Fruit fly (Drosophila melanogaster): ENCODE measurements around the gene CG13284.
A peak's percentile ranks its signal among the peaks of the same experiment; 100 is the strongest.

Gene CG13284

dm6 chr2L:16882871-16883849 lies 34.6 kb upstream of the CG13284 start (continued):
- TF ChIP-seq eg (GFP tag; IDR thresholded peaks at IDR 0.05): no peak
- TF ChIP-seq CG10631 (GFP tag; optimal IDR thresholded peaks at IDR 0.05): no peak
- no peak for TF ChIP-seq topi (GFP tag; optimal IDR thresholded peaks at IDR 0.05)
- TF ChIP-seq esn (GFP tag; optimal IDR thresholded peaks at IDR 0.05): no peak
- TF ChIP-seq CG11762 (GFP tag; optimal IDR thresholded peaks at IDR 0.05; ENCODE audit: insufficient read depth): no peak
- TF ChIP-seq Gug (GFP tag; IDR thresholded peaks at IDR 0.05): no peak

- TF ChIP-seq fd59A (GFP tag; optimal IDR thresholded peaks at IDR 0.05): no peak
- peak; percentile 63 for TF ChIP-seq svp (GFP tag)
These were observed 33.9 kb upstream of the CG13284 start for dm6 chr2L:16882372-16882771.

- TF ChIP-seq CG6276 (GFP tag; optimal IDR thresholded peaks at IDR 0.05) (no peak), Hr4 (GFP tag; optimal IDR thresholded peaks at IDR 0.05) (no peak), CG6792 (GFP tag; optimal IDR thresholded peaks at IDR 0.05) (no peak), Hr39 (GFP tag; optimal IDR thresholded peaks at IDR 0.05) (no peak), CG11902 (GFP tag; optimal IDR thresholded peaks at IDR 0.05) (no peak), Sox102F (GFP tag; optimal IDR thresholded peaks at IDR 0.05) (no peak), CG1621 (tag; optimal IDR thresholded peaks at IDR 0.05) (peak; percentile 30), Smox (GFP tag; optimal IDR thresholded peaks at IDR 0.05) (no peak), Sox15 (GFP tag; optimal IDR thresholded peaks at IDR 0.05) (no peak), CG34406 (GFP tag; optimal IDR thresholded peaks at IDR 0.05) (no peak), pdm3 (GFP tag; optimal IDR thresholded peaks at IDR 0.05) (no peak), dsx (GFP tag; optimal IDR thresholded peaks at IDR 0.05; ENCODE audit: poor library complexity, severe bottlenecking) (peak; percentile 18), CG10631 (GFP tag; optimal IDR thresholded peaks at IDR 0.05) (no peak), CG11762 (GFP tag; optimal IDR thresholded peaks at IDR 0.05; ENCODE audit: insufficient read depth) (no peak), Eip78C (GFP tag) (peak; percentile 78), ss (GFP tag; optimal IDR thresholded peaks at IDR 0.05) (peak in 1 of 2 experiments; percentile 22), CG6163 (GFP tag; IDR thresholded peaks at IDR 0.05) (peak; percentile 59), esn (GFP tag; optimal IDR thresholded peaks at IDR 0.05) (peak; percentile 29), Lpt (GFP tag; optimal IDR thresholded peaks at IDR 0.05) (peak; percentile 11), topi (GFP tag; optimal IDR thresholded peaks at IDR 0.05) (no peak), cyc (GFP tag; optimal IDR thresholded peaks at IDR 0.05) (no peak), acj6 (GFP tag; optimal IDR thresholded peaks at IDR 0.05) (no peak), CG9139 (GFP tag; optimal IDR thresholded peaks at IDR 0.05) (no peak), fkh (GFP tag; optimal IDR thresholded peaks at IDR 0.05) (no peak), Sox14 (GFP tag; optimal IDR thresholded peaks at IDR 0.05) (no peak), CG8319 (GFP tag; optimal IDR thresholded peaks at IDR 0.05) (no peak), CG31627 (GFP tag; optimal IDR thresholded peaks at IDR 0.05) (no peak), lz (GFP tag; optimal IDR thresholded peaks at IDR 0.05) (peak; percentile 16), CG3919 (GFP tag; optimal IDR thresholded peaks at IDR 0.05) (peak; percentile 62), eg (GFP tag; IDR thresholded peaks at IDR 0.05) (no peak; the same call in 2 of the 3 replicates), fd59A (GFP tag; optimal IDR thresholded peaks at IDR 0.05) (no peak), svp (GFP tag) (peak; percentile 92), OdsH (GFP tag; optimal IDR thresholded peaks at IDR 0.05) (no peak), CG7368 (GFP tag; optimal IDR thresholded peaks at IDR 0.05) (no peak), salr (GFP tag; optimal IDR thresholded peaks at IDR 0.05) (no peak), net (GFP tag; optimal IDR thresholded peaks at IDR 0.05) (peak; percentile 33), CG6854 (GFP tag; optimal IDR thresholded peaks at IDR 0.05) (peak; percentile 63), Ets21C (GFP tag; optimal IDR thresholded peaks at IDR 0.05) (no peak), CG15336 (GFP tag; IDR thresholded peaks at IDR 0.05) (peak; percentile 68), CG4318 (GFP tag; optimal IDR thresholded peaks at IDR 0.05) (no peak), CG6808 (GFP tag; optimal IDR thresholded peaks at IDR 0.05) (no peak), CG8119 (GFP tag; IDR thresholded peaks at IDR 0.05) (peak; percentile 62; the same call in 2 of the 3 replicates), CG3032 (tag; optimal IDR thresholded peaks at IDR 0.05) (no peak)
These were observed 32.4 kb upstream of the CG13284 start for dm6 chr2L:16880930-16881329.
